Worm (Caenorhabditis elegans): ENCODE measurements around the gene alh-6.

DNA sequence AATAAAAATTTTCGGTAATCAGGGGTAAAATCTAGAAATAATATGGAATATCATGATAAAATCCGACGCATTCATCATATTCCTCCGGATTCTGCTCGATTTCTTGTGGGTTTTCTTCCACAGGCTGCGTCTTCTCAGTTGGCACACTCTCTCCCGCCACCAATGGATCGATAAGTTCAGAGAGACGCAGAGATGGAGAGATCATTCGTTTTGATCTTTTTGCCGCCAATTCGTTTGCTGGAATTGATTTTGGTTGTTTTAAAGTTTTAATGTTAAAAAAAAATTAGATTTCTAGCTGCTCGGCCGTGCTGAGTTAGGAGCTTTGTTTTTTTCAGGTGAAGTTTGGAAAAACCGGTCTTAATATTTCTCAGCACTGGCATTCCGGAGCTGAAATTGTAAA, 47.3 kb upstream of the alh-6 start:
- TF ChIP-seq ztf-4 (tag; optimal IDR thresholded peaks at IDR 0.05) (no peak), nhr-67 (tag; optimal IDR thresholded peaks at IDR 0.05) (no peak), elt-2 (tag; optimal IDR thresholded peaks at IDR 0.05) (no peak), jun-1 (tag; optimal IDR thresholded peaks at IDR 0.05) (no peak), skn-1 (tag; optimal IDR thresholded peaks at IDR 0.05) (no peak), elt-3 (tag; optimal IDR thresholded peaks at IDR 0.05) (no peak), nhr-28 (tag; optimal IDR thresholded peaks at IDR 0.05) (no peak), zag-1 (tag; optimal IDR thresholded peaks at IDR 0.05) (no peak)

Data from whole organism, L3 larva.